Fruit fly (Drosophila melanogaster) whole organism, wandering third instar larva: ENCODE data around the gene CG8664.

ENCODE experiments used
- Dfd ChIP-seq: fragments of >200 bp; optimal IDR thresholded peaks from 2 replicates; lab custom pipeline; 2017; ENCODE audit warnings: missing biosample characterization, missing genetic modification characterization
- Hnf4 ChIP-seq: fragments of 200-800 bp; sonication (Bioruptor generic); optimal IDR thresholded peaks from 2 replicates; lab custom pipeline; 2016; ENCODE audit warnings: missing biosample characterization, mild to moderate bottlenecking, missing genetic modification characterization
- Jra ChIP-seq: sonication (Bioruptor generic); optimal IDR thresholded peaks from 2 replicates; lab custom pipeline; 2016; ENCODE audit warnings: missing biosample characterization, missing genetic modification characterization
- Mio ChIP-seq: sonication (Bioruptor generic); optimal IDR thresholded peaks from 2 replicates; lab custom pipeline; 2016; ENCODE audit warnings: missing biosample characterization, missing genetic modification characterization
- N ChIP-seq: fragments of >200 bp; optimal IDR thresholded peaks from 2 replicates; lab custom pipeline; 2018; ENCODE audit warnings: missing biosample characterization, missing external identifiers, missing genetic modification characterization
- br ChIP-seq: fragments of 200-800 bp; sonication (Bioruptor generic); optimal IDR thresholded peaks from 2 replicates; lab custom pipeline; 2016; ENCODE audit warnings: missing biosample characterization, missing genetic modification characterization
- dl ChIP-seq, 2 experiments: fragments of 175-275, 200-275 bp in 1 of 2; fragments of 200-275 bp in 1 of 2; sonication (Bioruptor generic); optimal IDR thresholded peaks; lab custom pipeline; 2018; ENCODE audit warnings: mild to moderate bottlenecking in 2 of 2, missing biosample characterization in 2 of 2, missing genetic modification characterization in 2 of 2, moderate library complexity in 2 of 2; ENCODE audit not compliant: partially characterized antibody in 2 of 2, insufficient read depth in 1 of 2
- dmrt93B ChIP-seq: fragments of 200-800 bp; sonication (Bioruptor generic); optimal IDR thresholded peaks from 2 replicates; lab custom pipeline; 2018; ENCODE audit warnings: missing biosample characterization, mild to moderate bottlenecking, missing genetic modification characterization
- dsf ChIP-seq: sonication (Bioruptor generic); optimal IDR thresholded peaks from 2 replicates; lab custom pipeline; 2016; ENCODE audit warnings: missing biosample characterization, missing genetic modification characterization, borderline replicate concordance
- h ChIP-seq: fragments of 200-800 bp; sonication (Bioruptor generic); optimal IDR thresholded peaks from 3 replicates; lab custom pipeline; 2016; ENCODE audit warnings: missing biosample characterization, mild to moderate bottlenecking, missing genetic modification characterization
- lola ChIP-seq: fragments of >200 bp; optimal IDR thresholded peaks from 2 replicates; lab custom pipeline; 2017; ENCODE audit warnings: missing biosample characterization, missing genetic modification characterization
- pan ChIP-seq: fragments of >200 bp; optimal IDR thresholded peaks from 2 replicates; lab custom pipeline; 2017
- sv ChIP-seq: fragments of 200-800 bp; sonication (Bioruptor generic); optimal IDR thresholded peaks from 3 replicates; lab custom pipeline; 2016; ENCODE audit warnings: missing biosample characterization, missing genetic modification characterization
- usp ChIP-seq: fragments of >200 bp; optimal IDR thresholded peaks from 2 replicates; lab custom pipeline; 2017; ENCODE audit warnings: missing biosample characterization, missing genetic modification characterization

dm6 chrX:17289225-17289624, 6.7 kb upstream of the CG8664 start:
- TF ChIP-seq sv (GFP tag; lab: Kevin White, UChicago) (no peak), Jra (GFP tag; lab: Kevin White, UChicago) (no peak), dl (GFP tag; optimal IDR thresholded peaks at IDR 0.05; lab: Kevin White, UChicago; ENCODE audit: insufficient read depth in 1 of 2, partially characterized antibody in 2 of 2) (no peak), N (GFP tag; lab: Kevin White, UChicago) (no peak), usp (GFP tag; lab: Kevin White, UChicago) (no peak), Dfd (GFP tag; lab: Kevin White, UChicago) (no peak), dsf (GFP tag; lab: Kevin White, UChicago) (no peak), h (peak; percentile 30), lola (GFP tag; lab: Kevin White, UChicago) (no peak), dmrt93B (GFP tag; lab: Kevin White, UChicago) (no peak), br (GFP tag; lab: Kevin White, UChicago) (no peak), pan (lab: Kevin White, UChicago) (no peak), Mio (no peak), Hnf4 (GFP tag; lab: Kevin White, UChicago) (no peak)
